Worm (Caenorhabditis elegans): ENCODE measurements around the gene ogdh-1.
"Not testable (repeated sequence)": the region's sequence is repeated elsewhere in the genome, so short reads cannot be mapped to it uniquely, and the experiment has no call there.

The ogdh-1 gene

DNA sequence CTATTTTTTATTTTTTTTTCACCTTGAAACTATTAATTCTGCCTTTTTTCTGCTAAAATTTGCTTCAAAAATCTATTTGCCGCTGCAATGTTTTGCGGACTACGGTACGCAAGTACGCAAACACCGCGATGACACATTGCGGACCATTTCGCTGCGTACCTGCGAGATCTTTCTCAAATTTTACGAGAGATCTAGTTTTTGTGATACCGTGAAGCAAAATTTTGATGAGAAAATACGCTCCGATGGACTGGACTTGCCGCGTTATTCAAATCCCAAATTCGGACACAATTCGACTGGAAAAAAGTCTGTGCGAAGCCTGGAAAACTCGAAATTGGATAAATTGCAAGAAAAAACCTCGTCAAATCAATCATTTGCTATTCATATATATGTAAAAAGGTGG lies 16.7 kb upstream of the ogdh-1 start:
- TF ChIP-seq tbx-2 (tag; optimal IDR thresholded peaks at IDR 0.05) = peak; percentile 27
- peak; percentile 1 for TF ChIP-seq elt-2 (tag; optimal IDR thresholded peaks at IDR 0.05)
- peak; percentile 22 for TF ChIP-seq nfya-1 (tag; optimal IDR thresholded peaks at IDR 0.05; ENCODE audit: insufficient read depth)
- TF ChIP-seq lin-15B (tag; optimal IDR thresholded peaks at IDR 0.05) = peak; percentile 19

- TF ChIP-seq ztf-11, lin-15B, skn-1 (tag; optimal IDR thresholded peaks at IDR 0.05): not testable (repeated sequence)
Measured at ce11 chrIV:4715785-4716184, 12.0 kb upstream of the ogdh-1 start, which contains the start of gene miro-1. Gene miro-1, minus strand, starts transcription at chrIV:4715807.

DNA sequence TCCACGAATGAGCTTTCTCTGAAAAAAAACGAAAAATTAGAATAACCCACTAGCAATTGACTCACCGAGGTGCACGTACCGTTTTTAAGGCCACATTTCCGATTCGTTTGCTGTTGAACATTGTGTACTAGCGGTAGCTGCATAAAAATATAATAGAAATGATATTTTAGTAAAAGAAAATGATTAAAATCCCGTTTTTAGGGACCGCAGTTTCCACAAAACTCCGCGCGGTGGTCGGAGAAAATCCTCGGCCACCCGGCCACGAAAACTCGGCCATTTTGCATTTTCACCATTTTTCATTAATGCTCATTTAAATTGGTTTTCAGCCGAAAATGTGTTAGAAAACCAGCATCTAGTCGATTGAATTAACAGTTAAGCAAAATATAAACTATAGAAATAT lies 8.6 kb upstream of the ogdh-1 start, which contains the start of gene yars-2:
Gene yars-2 (minus strand): TSS at position 249 of the 400 bp plus-strand sequence.
- peak; percentile 26 for TF ChIP-seq pha-4 (tag; optimal IDR thresholded peaks at IDR 0.05)
- TF ChIP-seq nfya-1 (tag; optimal IDR thresholded peaks at IDR 0.05; ENCODE audit: insufficient read depth) = peak; percentile 10
- TF ChIP-seq lin-15B (tag; optimal IDR thresholded peaks at IDR 0.05) = peak; percentile 27
- no peak for TF ChIP-seq ztf-11 (tag; optimal IDR thresholded peaks at IDR 0.05)
- no peak for TF ChIP-seq egl-27 (tag; optimal IDR thresholded peaks at IDR 0.05)

ce11 chrIV:4710459-4710858 lies 6.6 kb upstream of the ogdh-1 start, which contains the start of gene cif-1:
Gene cif-1, minus strand, starts transcription at chrIV:4710755.
- TF ChIP-seq nhr-28 (tag; optimal IDR thresholded peaks at IDR 0.05) (no peak), fkh-10 (GFP tag; optimal IDR thresholded peaks at IDR 0.05) (no peak)

- TF ChIP-seq fkh-10 (GFP tag; optimal IDR thresholded peaks at IDR 0.05) (no peak), nhr-43 (tag; optimal IDR thresholded peaks at IDR 0.05; ENCODE audit: poor library complexity, severe bottlenecking) (no peak), nfya-1 (tag; optimal IDR thresholded peaks at IDR 0.05; ENCODE audit: insufficient read depth) (peak; percentile 73), aly-2 (tag; optimal IDR thresholded peaks at IDR 0.05) (no peak), ceh-16 (tag; optimal IDR thresholded peaks at IDR 0.05) (no peak)
Measured at ce11 chrIV:4705922-4706321, 2.1 kb upstream of the ogdh-1 start.

- no peak for TF ChIP-seq nhr-11 (tag; optimal IDR thresholded peaks at IDR 0.05)
- TF ChIP-seq ceh-9 (tag; optimal IDR thresholded peaks at IDR 0.05) = no peak
- TF ChIP-seq mml-1 (tag; optimal IDR thresholded peaks at IDR 0.05) = no peak
- no peak for TF ChIP-seq nhr-237 (tag; optimal IDR thresholded peaks at IDR 0.05)
- TF ChIP-seq unc-39 (tag; optimal IDR thresholded peaks at IDR 0.05) = no peak
- no peak for TF ChIP-seq eor-1 (tag; optimal IDR thresholded peaks at IDR 0.05)
- TF ChIP-seq pha-4 (tag; optimal IDR thresholded peaks at IDR 0.05) = peak; percentile 67
- peak; percentile 72 for TF ChIP-seq elt-2 (tag; optimal IDR thresholded peaks at IDR 0.05)
- TF ChIP-seq fkh-2 (tag; optimal IDR thresholded peaks at IDR 0.05) = no peak
- no peak for TF ChIP-seq ztf-4 (tag; optimal IDR thresholded peaks at IDR 0.05)
- no peak for TF ChIP-seq egl-27 (tag; optimal IDR thresholded peaks at IDR 0.05)
- TF ChIP-seq snpc-4 (tag; optimal IDR thresholded peaks at IDR 0.05) = peak; percentile 46
- TF ChIP-seq egl-5 (tag; optimal IDR thresholded peaks at IDR 0.05) = peak; percentile 7
- no peak for TF ChIP-seq skn-1 (tag; optimal IDR thresholded peaks at IDR 0.05)
- TF ChIP-seq nhr-25 (tag; optimal IDR thresholded peaks at IDR 0.05) = peak; percentile 55
- TF ChIP-seq mdl-1 (tag; optimal IDR thresholded peaks at IDR 0.05) = no peak
- TF ChIP-seq nhr-23 (tag; optimal IDR thresholded peaks at IDR 0.05) = peak; percentile 72
- TF ChIP-seq jun-1 (tag; optimal IDR thresholded peaks at IDR 0.05) = peak; percentile 58
- TF ChIP-seq lin-15B (tag; optimal IDR thresholded peaks at IDR 0.05) = peak; percentile 68
- TF ChIP-seq nfya-1 (tag; optimal IDR thresholded peaks at IDR 0.05; ENCODE audit: insufficient read depth) = peak; percentile 92
- peak; percentile 7 for TF ChIP-seq hmg-11 (tag; optimal IDR thresholded peaks at IDR 0.05)
- no peak for TF ChIP-seq fkh-10 (GFP tag; optimal IDR thresholded peaks at IDR 0.05)
- TF ChIP-seq ceh-82 (tag; optimal IDR thresholded peaks at IDR 0.05) = no peak
- TF ChIP-seq elt-1 (tag; optimal IDR thresholded peaks at IDR 0.05) = no peak
- peak; percentile 60 for TF ChIP-seq lin-39 (tag; optimal IDR thresholded peaks at IDR 0.05)
- TF ChIP-seq lsy-12 (tag; optimal IDR thresholded peaks at IDR 0.05) = peak; percentile 45
- no peak for TF ChIP-seq aly-2 (tag; optimal IDR thresholded peaks at IDR 0.05)
- peak; percentile 47 for TF ChIP-seq pqm-1 (tag; optimal IDR thresholded peaks at IDR 0.05)
Measured at ce11 chrIV:4705182-4705581, 1.4 kb upstream of the ogdh-1 start.
